Worm (Caenorhabditis elegans): Measurements from ENCODE around the gene T01H3.5.

Gene T01H3.5

ce11 chrII:7845571-7846236, 33.7 kb upstream of the T01H3.5 start, which contains the start of gene T09A5.4:
T09A5.4 (plus strand) TSS chrII:7846186.
- TF ChIP-seq nhr-77 (tag; optimal IDR thresholded peaks at IDR 0.05) (no peak), C34F6.9 (tag; optimal IDR thresholded peaks at IDR 0.05) (peak; percentile 17), nhr-25 (tag; optimal IDR thresholded peaks at IDR 0.05) (no peak), unc-55 (GFP tag; optimal IDR thresholded peaks at IDR 0.05) (peak; percentile 30), sma-3 (GFP tag; optimal IDR thresholded peaks at IDR 0.05) (no peak), F13H6.1 (tag; optimal IDR thresholded peaks at IDR 0.05) (peak; percentile 33), ama-1 (optimal IDR thresholded peaks at IDR 0.05) (no peak)

ce11 chrII:7849697-7850096, 29.7 kb upstream of the T01H3.5 start, which contains the start of gene acr-7:
acr-7 (minus strand) TSS chrII:7849797.
- TF ChIP-seq gmeb-1 (tag; optimal IDR thresholded peaks at IDR 0.05) (no peak), mbf-1 (tag; optimal IDR thresholded peaks at IDR 0.05) (no peak), snpc-4 (tag; optimal IDR thresholded peaks at IDR 0.05) (no peak), ceh-82 (tag; optimal IDR thresholded peaks at IDR 0.05) (no peak), blmp-1 (tag; optimal IDR thresholded peaks at IDR 0.05; ENCODE audit: insufficient read depth) (no peak), ztf-1 (GFP tag; conservative IDR thresholded peaks at IDR 0.05) (no peak), lin-13 (GFP tag; optimal IDR thresholded peaks at IDR 0.05) (no peak), ztf-11 (tag; optimal IDR thresholded peaks at IDR 0.05) (no peak), ama-1 (optimal IDR thresholded peaks at IDR 0.05) (no peak), C34F6.9 (tag; optimal IDR thresholded peaks at IDR 0.05) (no peak), nhr-10 (tag; optimal IDR thresholded peaks at IDR 0.05) (no peak), lsy-2 (tag; optimal IDR thresholded peaks at IDR 0.05) (no peak), ztf-4 (tag; optimal IDR thresholded peaks at IDR 0.05) (no peak), lin-39 (tag; optimal IDR thresholded peaks at IDR 0.05) (no peak), skn-1 (tag; optimal IDR thresholded peaks at IDR 0.05) (no peak), ZK546.5 (tag; optimal IDR thresholded peaks at IDR 0.05) (no peak), unc-62 (GFP tag; optimal IDR thresholded peaks at IDR 0.05) (no peak), nhr-21 (tag; optimal IDR thresholded peaks at IDR 0.05) (no peak), mab-5 (tag; optimal IDR thresholded peaks at IDR 0.05) (no peak)

- TF ChIP-seq ceh-16 (tag; optimal IDR thresholded peaks at IDR 0.05) (no peak), ZK546.5 (tag; optimal IDR thresholded peaks at IDR 0.05) (no peak), unc-39 (tag; optimal IDR thresholded peaks at IDR 0.05) (no peak), F13H6.1 (tag; optimal IDR thresholded peaks at IDR 0.05) (no peak), sma-3 (GFP tag; optimal IDR thresholded peaks at IDR 0.05) (no peak), unc-55 (GFP tag; optimal IDR thresholded peaks at IDR 0.05) (no peak), Y55F3AM.14 (GFP tag; optimal IDR thresholded peaks at IDR 0.05) (no peak), nhr-6 (tag; optimal IDR thresholded peaks at IDR 0.05) (no peak), sem-4 (tag; optimal IDR thresholded peaks at IDR 0.05) (peak; percentile 50), zag-1 (tag; optimal IDR thresholded peaks at IDR 0.05) (no peak), nhr-129 (tag; optimal IDR thresholded peaks at IDR 0.05) (no peak), nhr-10 (tag; optimal IDR thresholded peaks at IDR 0.05) (no peak), mbf-1 (tag; optimal IDR thresholded peaks at IDR 0.05) (no peak), snpc-4 (tag; optimal IDR thresholded peaks at IDR 0.05) (no peak), lin-11 (tag; optimal IDR thresholded peaks at IDR 0.05) (no peak), nhr-25 (tag; optimal IDR thresholded peaks at IDR 0.05) (peak; percentile 16)
Observed at ce11 chrII:7850575-7850974, 28.8 kb upstream of the T01H3.5 start.

- no peak for TF ChIP-seq unc-39 (tag; optimal IDR thresholded peaks at IDR 0.05)
- TF ChIP-seq aly-2 (tag; optimal IDR thresholded peaks at IDR 0.05), result no peak
- no peak for TF ChIP-seq nhr-21 (tag; optimal IDR thresholded peaks at IDR 0.05)
- TF ChIP-seq C34F6.9 (tag; optimal IDR thresholded peaks at IDR 0.05), result peak; percentile 12
- TF ChIP-seq elt-1 (tag; optimal IDR thresholded peaks at IDR 0.05), result no peak
- peak; percentile 41 for TF ChIP-seq fos-1 (tag; optimal IDR thresholded peaks at IDR 0.05)
- no peak for TF ChIP-seq mdl-1 (tag; optimal IDR thresholded peaks at IDR 0.05)
- TF ChIP-seq nhr-129 (tag; optimal IDR thresholded peaks at IDR 0.05), result peak; percentile 3
Observed at ce11 chrII:7851480-7851879, 27.9 kb upstream of the T01H3.5 start.

All from whole organism, L2 larva.